Fruit fly (Drosophila melanogaster) whole organism, embryonic: ENCODE results near the gene yrt.

ENCODE experiments used
- Adf1 ChIP-seq: fragments of 200-800 bp; sonication (Bioruptor generic); IDR thresholded peaks from 2 replicates; pipeline ENCODE4 v1.3.6; 2022; ENCODE audit warnings: missing biosample characterization, missing genetic modification characterization
- B-H1 ChIP-seq: fragments of 200-800 bp; sonication (Bioruptor generic); IDR thresholded peaks from 3 replicates; pipeline ENCODE4 v1.3.6; 2022; ENCODE audit warnings: missing biosample characterization, missing genetic modification characterization
- B-H2 ChIP-seq: fragments of 200-800 bp; sonication (Bioruptor generic); optimal IDR thresholded peaks from 2 replicates; lab custom pipeline; 2018; ENCODE audit warnings: missing biosample characterization, mild to moderate bottlenecking, missing genetic modification characterization
- Bgb ChIP-seq: fragments of 200-800 bp; sonication (Bioruptor generic); IDR thresholded peaks from 2 replicates; pipeline ENCODE4 v1.3.6; 2022; ENCODE audit warnings: missing biosample characterization, missing genetic modification characterization; ENCODE audit not compliant: partially characterized antibody
- CG10565 ChIP-seq: fragments of 200-800 bp; sonication (Bioruptor generic); optimal IDR thresholded peaks from 3 replicates; lab custom pipeline; 2016; ENCODE audit warnings: missing biosample characterization, mild to moderate bottlenecking, missing genetic modification characterization
- CG12236 ChIP-seq: fragments of 200-800 bp; sonication (Bioruptor generic); optimal IDR thresholded peaks from 2 replicates; lab custom pipeline; 2016; ENCODE audit warnings: missing biosample characterization, missing genetic modification characterization
- CG12659 ChIP-seq: fragments of 200-800 bp; sonication (Bioruptor generic); optimal IDR thresholded peaks from 3 replicates; lab custom pipeline; 2017; ENCODE audit warnings: mild to moderate bottlenecking, missing biosample characterization, missing genetic modification reagents, missing genetic modification characterization
- CG17359 ChIP-seq: fragments of 200-800 bp; sonication (Bioruptor generic); optimal IDR thresholded peaks from 3 replicates; lab custom pipeline; 2018; ENCODE audit warnings: missing biosample characterization, mild to moderate bottlenecking, missing genetic modification characterization, moderate library complexity
- CG17568 ChIP-seq: fragments of 200-800 bp; sonication (Bioruptor generic); optimal IDR thresholded peaks from 2 replicates; lab custom pipeline; 2018; ENCODE audit warnings: missing biosample characterization, mild to moderate bottlenecking, missing genetic modification characterization, moderate library complexity
- CG1792 ChIP-seq: fragments of 200-800 bp; sonication (Bioruptor generic); optimal IDR thresholded peaks from 2 replicates; lab custom pipeline; 2016; ENCODE audit warnings: missing biosample characterization, missing genetic modification characterization
- CG34224 ChIP-seq: fragments of 200-800 bp; sonication (Bioruptor generic); IDR thresholded peaks from 3 replicates; pipeline ENCODE4 v1.3.6; 2022; ENCODE audit warnings: missing biosample characterization, missing genetic modification characterization; ENCODE audit not compliant: partially characterized antibody
- CG34422 ChIP-seq: fragments of 200-800 bp; sonication (Bioruptor generic); IDR thresholded peaks from 3 replicates; pipeline ENCODE4 v1.3.6; 2022; ENCODE audit warnings: missing biosample characterization, missing genetic modification characterization
- CG4360 ChIP-seq: fragments of 200-800 bp; sonication (Bioruptor generic); IDR thresholded peaks from 2 replicates; pipeline ENCODE4 v1.3.6; 2022; ENCODE audit warnings: missing biosample characterization, missing genetic modification characterization
- CG4730 ChIP-seq: fragments of 200-800 bp; sonication (Bioruptor generic); IDR thresholded peaks from 2 replicates; pipeline ENCODE4 v1.3.6; 2022; ENCODE audit warnings: missing biosample characterization, missing genetic modification characterization
- CG5245 ChIP-seq: fragments of 200-800 bp; sonication (Bioruptor generic); optimal IDR thresholded peaks from 3 replicates; lab custom pipeline; 2016; ENCODE audit warnings: missing biosample characterization, missing genetic modification characterization
- CG7372 ChIP-seq: fragments of 200-800 bp; sonication (Bioruptor generic); IDR thresholded peaks from 2 replicates; pipeline ENCODE4 v1.3.6; 2022; ENCODE audit warnings: missing biosample characterization, missing genetic modification characterization
- CG7786 ChIP-seq: fragments of 200-800 bp; sonication (Bioruptor generic); optimal IDR thresholded peaks from 2 replicates; lab custom pipeline; 2016; ENCODE audit warnings: missing biosample characterization, missing genetic modification characterization
- CG7963 ChIP-seq: fragments of 200-800 bp; sonication (Bioruptor generic); IDR thresholded peaks from 3 replicates; pipeline ENCODE4 v1.3.6; 2022; ENCODE audit warnings: missing biosample characterization, missing genetic modification characterization; ENCODE audit not compliant: partially characterized antibody
- CG8478 ChIP-seq: fragments of >200 bp; optimal IDR thresholded peaks from 2 replicates; lab custom pipeline; 2018
- CG9932 ChIP-seq: fragments of 200-800 bp; sonication (Bioruptor generic); IDR thresholded peaks from 2 replicates; pipeline ENCODE4 v1.3.6; 2022; ENCODE audit warnings: missing biosample characterization, missing genetic modification characterization
- Camta ChIP-seq: fragments of 200-800 bp; sonication (Bioruptor generic); optimal IDR thresholded peaks from 2 replicates; lab custom pipeline; 2016; ENCODE audit warnings: missing biosample characterization, missing genetic modification characterization
- CkIIα-i1 ChIP-seq: fragments of 200-800 bp; sonication (Bioruptor generic); IDR thresholded peaks from 2 replicates; pipeline ENCODE4 v1.3.6; 2022; ENCODE audit warnings: missing biosample characterization, missing genetic modification characterization
- Deaf1 ChIP-seq: fragments of 200-800 bp; optimal IDR thresholded peaks from 3 replicates; lab custom pipeline; 2019; ENCODE audit warnings: missing biosample characterization, mild to moderate bottlenecking, missing genetic modification characterization, moderate library complexity
- Doc3 ChIP-seq: fragments of 200-800 bp; sonication (Bioruptor generic); IDR thresholded peaks from 3 replicates; pipeline ENCODE4 v1.3.6; 2022; ENCODE audit warnings: missing biosample characterization, missing genetic modification characterization; ENCODE audit not compliant: partially characterized antibody
- Drgx ChIP-seq: fragments of 200-800 bp; sonication (Bioruptor generic); IDR thresholded peaks from 2 replicates; pipeline ENCODE4 v1.3.6; 2022; ENCODE audit warnings: missing biosample characterization, missing genetic modification characterization
- E2f2 ChIP-seq: fragments of 200-800 bp; sonication (Bioruptor generic); IDR thresholded peaks from 2 replicates; pipeline ENCODE4 v1.3.6; 2022; ENCODE audit warnings: missing biosample characterization, missing genetic modification characterization
- Elba2 ChIP-seq: fragments of 200-800 bp; sonication (Bioruptor generic); optimal IDR thresholded peaks from 3 replicates; lab custom pipeline; 2016; ENCODE audit warnings: missing biosample characterization, missing genetic modification characterization
- H15 ChIP-seq: fragments of 200-800 bp; sonication (Bioruptor generic); IDR thresholded peaks from 3 replicates; pipeline ENCODE4 v1.3.6; 2022; ENCODE audit warnings: missing biosample characterization, missing genetic modification characterization
- Hr3 ChIP-seq: fragments of 200-800 bp; sonication (Bioruptor generic); optimal IDR thresholded peaks from 3 replicates; lab custom pipeline; 2016; ENCODE audit warnings: missing biosample characterization, missing genetic modification characterization
- MTF-1 ChIP-seq: fragments of 200-800 bp; sonication (Bioruptor generic); optimal IDR thresholded peaks from 2 replicates; lab custom pipeline; 2018; ENCODE audit warnings: missing biosample characterization, mild to moderate bottlenecking, missing genetic modification characterization, borderline replicate concordance
- Mes4 ChIP-seq: fragments of 200-800 bp; sonication (Bioruptor generic); optimal IDR thresholded peaks from 2 replicates; lab custom pipeline; 2016; ENCODE audit warnings: missing biosample characterization, missing genetic modification characterization
- NK7.1 ChIP-seq: fragments of 200-800 bp; sonication (Bioruptor generic); optimal IDR thresholded peaks from 3 replicates; lab custom pipeline; 2016; ENCODE audit warnings: missing biosample characterization, missing genetic modification characterization
- NfI ChIP-seq: fragments of 200-800 bp; sonication (Bioruptor generic); optimal IDR thresholded peaks from 3 replicates; lab custom pipeline; 2018; ENCODE audit warnings: missing biosample characterization, mild to moderate bottlenecking, missing genetic modification characterization, moderate library complexity
- Opbp ChIP-seq: fragments of 200-800 bp; sonication (Bioruptor generic); IDR thresholded peaks from 3 replicates; pipeline ENCODE4 v1.3.6; 2022; ENCODE audit warnings: missing biosample characterization, missing genetic modification characterization; ENCODE audit not compliant: partially characterized antibody
- Side ChIP-seq: fragments of 200-800 bp; sonication (Bioruptor generic); optimal IDR thresholded peaks from 2 replicates; lab custom pipeline; 2016; ENCODE audit warnings: missing biosample characterization, missing genetic modification characterization
- ab ChIP-seq: fragments of 200-800 bp; sonication (Bioruptor generic); optimal IDR thresholded peaks from 2 replicates; lab custom pipeline; 2016; ENCODE audit warnings: missing biosample characterization, missing genetic modification characterization
- ato ChIP-seq: fragments of 200-800 bp; sonication (Bioruptor generic); IDR thresholded peaks from 2 replicates; pipeline ENCODE4 v1.3.6; 2022; ENCODE audit warnings: missing biosample characterization, missing genetic modification characterization; ENCODE audit not compliant: partially characterized antibody
- bsh ChIP-seq, 2 experiments: fragments of 200-800 bp; sonication (Bioruptor generic); optimal IDR thresholded peaks; 2 replicates each; lab custom pipeline; 2017 to 2018; ENCODE audit warnings: mild to moderate bottlenecking in 2 of 2, missing biosample characterization in 2 of 2, missing genetic modification characterization in 2 of 2, moderate library complexity in 1 of 2
- croc ChIP-seq: fragments of 200-800 bp; sonication (Bioruptor generic); conservative IDR thresholded peaks from 3 replicates; pipeline ENCODE4 v1.3.6; 2022; ENCODE audit warnings: missing biosample characterization, missing genetic modification characterization
- ems ChIP-seq: fragments of 200-800 bp; sonication (Bioruptor generic); optimal IDR thresholded peaks from 3 replicates; lab custom pipeline; 2016; ENCODE audit warnings: missing biosample characterization, missing genetic modification characterization
- fd64A ChIP-seq: fragments of 200-800 bp; sonication (Bioruptor generic); optimal IDR thresholded peaks from 3 replicates; lab custom pipeline; 2018; ENCODE audit warnings: missing biosample characterization, mild to moderate bottlenecking, missing genetic modification characterization
- grn ChIP-seq: fragments of 200-800 bp; sonication (Bioruptor generic); optimal IDR thresholded peaks from 3 replicates; lab custom pipeline; 2017; ENCODE audit warnings: missing biosample characterization, missing genetic modification characterization
- gsb-n ChIP-seq: fragments of 200-800 bp; sonication (Bioruptor generic); optimal IDR thresholded peaks from 3 replicates; lab custom pipeline; 2018; ENCODE audit warnings: missing biosample characterization, mild to moderate bottlenecking, missing genetic modification characterization
- hbn ChIP-seq: fragments of 200-800 bp; sonication (Bioruptor generic); IDR thresholded peaks from 2 replicates; pipeline ENCODE4 v1.3.6; 2022; ENCODE audit warnings: missing biosample characterization, missing genetic modification characterization; ENCODE audit not compliant: partially characterized antibody
- pho ChIP-seq: fragments of 200-800 bp; sonication (Bioruptor generic); optimal IDR thresholded peaks from 2 replicates; lab custom pipeline; 2016; ENCODE audit warnings: missing biosample characterization, missing genetic modification characterization
- prd ChIP-seq, 3 experiments: fragments of >200 bp in 2 of 3; fragments of 200-800 bp in 1 of 3; sonication (Bioruptor generic) in 1 of 3; optimal IDR thresholded peaks in 2 of 3; IDR thresholded peaks in 1 of 3; 2 replicates in 2 of 3; 3 replicates in 1 of 3; pipeline versions ENCODE4 v1.3.6 to Lab custom; 2017 to 2022; ENCODE audit warnings: missing biosample characterization in 1 of 3, missing genetic modification characterization in 1 of 3
- repo ChIP-seq: fragments of 200-800 bp; sonication (Bioruptor generic); optimal IDR thresholded peaks from 2 replicates; lab custom pipeline; 2016; ENCODE audit warnings: missing biosample characterization, missing genetic modification characterization
- sd ChIP-seq: fragments of 200-800 bp; sonication (Bioruptor generic); optimal IDR thresholded peaks from 3 replicates; lab custom pipeline; 2018; ENCODE audit warnings: missing biosample characterization, mild to moderate bottlenecking, missing genetic modification characterization, moderate library complexity
- zfh2 ChIP-seq: fragments of 200-800 bp; sonication (Bioruptor generic); optimal IDR thresholded peaks from 2 replicates; lab custom pipeline; 2016; ENCODE audit warnings: missing biosample characterization, missing genetic modification characterization

The yrt gene

DNA sequence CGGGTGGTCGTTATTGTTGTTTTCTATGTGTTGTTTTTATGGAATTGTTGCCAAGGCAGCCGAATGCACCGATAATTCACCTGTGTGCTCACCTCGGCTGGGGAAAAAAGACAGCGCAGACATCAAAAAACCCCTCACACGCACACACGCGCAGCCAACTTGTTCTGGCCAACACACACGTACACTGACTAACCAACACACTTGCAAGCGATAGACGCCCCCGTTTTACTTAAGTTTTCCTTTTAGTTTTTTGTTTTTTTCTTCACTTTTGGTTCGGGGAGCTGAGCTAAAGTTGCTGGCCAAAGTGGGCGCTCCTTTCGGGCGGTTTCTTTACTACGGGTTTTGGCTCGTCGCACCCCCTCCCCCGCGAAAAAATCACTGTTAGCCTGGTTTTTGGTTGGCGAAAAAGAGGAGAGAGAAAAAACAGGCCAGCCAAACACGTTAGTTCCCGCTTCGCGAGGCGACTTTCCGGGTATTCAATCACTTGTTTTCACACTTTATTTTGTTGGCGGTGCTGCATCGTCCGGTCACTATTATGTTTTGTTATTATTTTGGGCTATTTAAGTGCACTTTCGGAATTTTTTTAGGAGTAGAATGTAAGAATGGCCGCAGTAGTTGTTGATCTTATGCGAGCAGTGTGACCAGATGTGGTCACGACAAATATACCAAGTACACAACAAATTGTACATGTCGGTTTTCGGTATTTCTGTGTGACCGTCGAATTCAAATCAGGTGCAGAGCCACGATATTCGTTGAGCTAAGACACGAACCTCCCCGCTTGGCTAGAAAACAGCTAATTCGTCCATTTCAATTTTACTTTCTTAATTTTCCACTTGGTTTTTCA, at the start of gene yrt (continued):
- peak; percentile 55; the same call in 1 of the 3 replicates for TF ChIP-seq Opbp
- no peak for TF ChIP-seq CG12236 (GFP tag; lab: Kevin White, UChicago)
- TF ChIP-seq Drgx (GFP tag; lab: Robert Waterston, UW), result peak; percentile 27; the same call in 1 of the 2 replicates
- peak; percentile 10 for TF ChIP-seq Elba2 (GFP tag; lab: Kevin White, UChicago)
- TF ChIP-seq CG17359, result no peak
- TF ChIP-seq Doc3 (GFP tag; lab: Robert Waterston, UW), result no peak
- no peak for TF ChIP-seq Deaf1 (tag; lab: Kevin White, UChicago)
- TF ChIP-seq NK7.1 (GFP tag; lab: Kevin White, UChicago), result no peak
- TF ChIP-seq CG7786 (GFP tag; lab: Kevin White, UChicago), result no peak
- no peak for TF ChIP-seq CG34422 (GFP tag; lab: Robert Waterston, UW)
- no peak for TF ChIP-seq CG10565
- no peak for TF ChIP-seq gsb-n (tag; lab: Kevin White, UChicago)
- no peak for TF ChIP-seq croc (GFP tag; lab: Robert Waterston, UW)
- TF ChIP-seq ab (GFP tag; lab: Kevin White, UChicago), result no peak
- TF ChIP-seq sd, result no peak
- peak; percentile 59 for TF ChIP-seq CG12659
- no peak for TF ChIP-seq ato
- no peak for TF ChIP-seq H15
- no peak for TF ChIP-seq fd64A
- no peak for TF ChIP-seq CG8478 (lab: Kevin White, UChicago)
- TF ChIP-seq CG34224 (GFP tag; lab: Robert Waterston, UW), result no peak; the same call in 2 of the 3 replicates
- no peak for TF ChIP-seq Adf1 (GFP tag; lab: Robert Waterston, UW)
- no peak for TF ChIP-seq zfh2 (GFP tag; lab: Kevin White, UChicago)
- TF ChIP-seq CG9932 (GFP tag; lab: Robert Waterston, UW), result no peak
- TF ChIP-seq Side, result no peak
- no peak for TF ChIP-seq B-H1 (GFP tag; lab: Robert Waterston, UW)
- TF ChIP-seq Hr3, result no peak
- no peak for TF ChIP-seq CkIIα-i1 (GFP tag; lab: Robert Waterston, UW)
- no peak for TF ChIP-seq CG7963 (GFP tag; lab: Robert Waterston, UW)
- TF ChIP-seq CG4360 (GFP tag; lab: Robert Waterston, UW), result no peak
- TF ChIP-seq CG17568, result peak; percentile 26
- TF ChIP-seq prd (optimal IDR thresholded peaks at IDR 0.05; lab: Kevin White, UChicago), result no peak
- no peak for TF ChIP-seq prd (GFP tag; IDR thresholded peaks at IDR 0.05; lab: Robert Waterston, UW)
- TF ChIP-seq bsh (GFP tag; optimal IDR thresholded peaks at IDR 0.05; lab: Kevin White, UChicago), result no peak
- no peak for TF ChIP-seq Mes4 (GFP tag; lab: Kevin White, UChicago)
- peak; percentile 59 for TF ChIP-seq E2f2 (GFP tag; lab: Robert Waterston, UW)
- TF ChIP-seq NfI (GFP tag; lab: Kevin White, UChicago), result no peak
- no peak for TF ChIP-seq CG1792 (GFP tag; lab: Kevin White, UChicago)
- peak; percentile 30; the same call in 1 of the 2 replicates for TF ChIP-seq Bgb (GFP tag; lab: Robert Waterston, UW)
- TF ChIP-seq Camta (GFP tag; lab: Kevin White, UChicago), result no peak
- TF ChIP-seq pho, result no peak
- no peak for TF ChIP-seq repo (GFP tag; lab: Kevin White, UChicago)
- TF ChIP-seq grn (GFP tag; lab: Kevin White, UChicago), result no peak
- TF ChIP-seq CG5245, result no peak
- TF ChIP-seq MTF-1 (GFP tag; lab: Kevin White, UChicago), result no peak
- TF ChIP-seq CG4730, result no peak
- TF ChIP-seq B-H2 (GFP tag; lab: Kevin White, UChicago), result no peak
- no peak for TF ChIP-seq CG7372 (GFP tag; lab: Robert Waterston, UW)
- no peak for TF ChIP-seq ems
- TF ChIP-seq hbn (GFP tag; lab: Robert Waterston, UW), result no peak
